Fruit fly (Drosophila melanogaster): Measurements from ENCODE around the gene CG42399.

Gene CG42399

DNA sequence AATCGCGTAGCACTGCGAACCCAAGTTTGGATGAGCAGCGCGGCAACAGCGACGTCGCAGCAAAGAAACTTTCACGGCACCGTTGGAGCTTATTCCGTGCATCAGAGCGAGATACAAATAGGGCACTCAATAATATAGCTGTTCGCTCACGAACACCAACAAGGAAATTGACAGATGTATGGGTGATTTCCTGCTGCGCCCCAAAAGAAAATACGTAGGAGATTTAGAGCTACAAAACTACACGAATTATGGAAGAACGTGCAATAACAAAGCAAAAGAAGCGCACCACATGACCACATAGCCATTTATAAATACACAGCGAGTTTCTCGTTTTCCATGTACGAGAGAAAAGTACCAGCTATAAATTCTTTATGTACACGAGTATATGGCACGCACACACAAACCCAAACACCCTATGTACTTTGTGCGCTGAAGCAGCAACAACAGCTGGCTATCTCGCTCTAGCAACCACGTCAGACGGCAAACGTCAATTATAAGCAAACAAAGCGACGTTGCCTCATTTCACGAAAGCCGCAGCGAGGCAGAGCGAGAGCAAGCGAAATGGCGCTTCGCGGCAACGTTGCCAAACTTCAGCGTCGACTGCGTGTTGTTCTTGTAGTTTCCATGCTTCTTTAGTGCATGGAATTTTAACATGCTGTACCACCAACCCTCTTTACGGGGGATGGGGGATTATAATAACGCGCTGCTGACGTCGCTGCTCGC, 8.5 kb upstream of the CG42399 start (continued):
- TF ChIP-seq Eip75B (GFP tag; optimal IDR thresholded peaks at IDR 0.05) = peak; percentile 28
- TF ChIP-seq Sox102F (GFP tag; optimal IDR thresholded peaks at IDR 0.05) = peak; percentile 34
- TF ChIP-seq CG1621 (tag; optimal IDR thresholded peaks at IDR 0.05) = peak; percentile 49
- no peak for TF ChIP-seq dac (GFP tag; optimal IDR thresholded peaks at IDR 0.05)
- TF ChIP-seq CG15336 (GFP tag; IDR thresholded peaks at IDR 0.05) = no peak
- TF ChIP-seq CG6854 (GFP tag; optimal IDR thresholded peaks at IDR 0.05) = peak; percentile 62
- peak; percentile 46 for TF ChIP-seq CG16779 (tag; optimal IDR thresholded peaks at IDR 0.05)
- peak; percentile 11 for TF ChIP-seq Blimp-1 (GFP tag; optimal IDR thresholded peaks at IDR 0.05)
- peak; percentile 20 to 21 for TF ChIP-seq salr (GFP tag; optimal IDR thresholded peaks at IDR 0.05)
- TF ChIP-seq achi (GFP tag; optimal IDR thresholded peaks at IDR 0.05) = peak; percentile 13
- TF ChIP-seq dsx (GFP tag; optimal IDR thresholded peaks at IDR 0.05; ENCODE audit: poor library complexity, severe bottlenecking) = peak; percentile 58
- TF ChIP-seq CG10669 (GFP tag; optimal IDR thresholded peaks at IDR 0.05) = peak; percentile 21

- TF ChIP-seq OdsH (GFP tag; optimal IDR thresholded peaks at IDR 0.05) (peak; percentile 85), CG31627 (GFP tag; optimal IDR thresholded peaks at IDR 0.05) (peak; percentile 2), svp (GFP tag) (peak; percentile 88), CG3032 (tag; optimal IDR thresholded peaks at IDR 0.05) (peak; percentile 69), CG8119 (GFP tag; IDR thresholded peaks at IDR 0.05) (no peak), Met (GFP tag; optimal IDR thresholded peaks at IDR 0.05) (peak; percentile 67), CG8632 (GFP tag; optimal IDR thresholded peaks at IDR 0.05) (peak; percentile 74), dac (GFP tag; optimal IDR thresholded peaks at IDR 0.05) (peak; percentile 92), esn (GFP tag; optimal IDR thresholded peaks at IDR 0.05) (peak; percentile 52), CG15336 (GFP tag; IDR thresholded peaks at IDR 0.05) (no peak), CG10631 (GFP tag; optimal IDR thresholded peaks at IDR 0.05) (peak; percentile 70), CG32006 (GFP tag; optimal IDR thresholded peaks at IDR 0.05) (peak; percentile 87), CG6163 (GFP tag; IDR thresholded peaks at IDR 0.05) (no peak), Blimp-1 (GFP tag; optimal IDR thresholded peaks at IDR 0.05) (no peak), salr (GFP tag; optimal IDR thresholded peaks at IDR 0.05) (peak; percentile 73 to 86), eg (GFP tag; IDR thresholded peaks at IDR 0.05) (no peak), Lpt (GFP tag; optimal IDR thresholded peaks at IDR 0.05) (peak; percentile 97), CG7368 (GFP tag; optimal IDR thresholded peaks at IDR 0.05) (peak; percentile 22), CG11902 (GFP tag; optimal IDR thresholded peaks at IDR 0.05) (no peak), achi (GFP tag; optimal IDR thresholded peaks at IDR 0.05) (peak; percentile 67), CG10669 (GFP tag; optimal IDR thresholded peaks at IDR 0.05) (peak; percentile 70), CG6276 (GFP tag; optimal IDR thresholded peaks at IDR 0.05) (peak; percentile 80), Smox (GFP tag; optimal IDR thresholded peaks at IDR 0.05) (peak; percentile 29), CG1621 (tag; optimal IDR thresholded peaks at IDR 0.05) (peak; percentile 80), dsx (GFP tag; optimal IDR thresholded peaks at IDR 0.05; ENCODE audit: poor library complexity, severe bottlenecking) (peak; percentile 85), net (GFP tag; optimal IDR thresholded peaks at IDR 0.05) (peak; percentile 87), Hr38 (GFP tag; optimal IDR thresholded peaks at IDR 0.05) (no peak), vri (GFP tag; optimal IDR thresholded peaks at IDR 0.05) (peak; percentile 91), CG8319 (GFP tag; optimal IDR thresholded peaks at IDR 0.05) (peak; percentile 58), fd59A (GFP tag; optimal IDR thresholded peaks at IDR 0.05) (peak; percentile 85), CG11762 (GFP tag; optimal IDR thresholded peaks at IDR 0.05; ENCODE audit: insufficient read depth) (peak; percentile 44), CG6808 (GFP tag; optimal IDR thresholded peaks at IDR 0.05) (peak; percentile 85), Ets21C (GFP tag; optimal IDR thresholded peaks at IDR 0.05) (no peak), cyc (GFP tag; optimal IDR thresholded peaks at IDR 0.05) (no peak), Ets96B (tag; optimal IDR thresholded peaks at IDR 0.05) (peak; percentile 76), lz (GFP tag; optimal IDR thresholded peaks at IDR 0.05) (peak; percentile 17), CG34406 (GFP tag; optimal IDR thresholded peaks at IDR 0.05) (peak; percentile 54), CG6792 (GFP tag; optimal IDR thresholded peaks at IDR 0.05) (peak; percentile 41), fd85E (GFP tag; optimal IDR thresholded peaks at IDR 0.05) (peak; percentile 87), acj6 (GFP tag; optimal IDR thresholded peaks at IDR 0.05) (peak; percentile 29), CG4318 (GFP tag; optimal IDR thresholded peaks at IDR 0.05) (peak; percentile 58)
Observed at dm6 chr2L:160581-161452, 7.7 kb upstream of the CG42399 start.
